Fruit fly (Drosophila melanogaster): ENCODE data around the gene Gapvd1.

Gene Gapvd1

dm6 chrX:11355708-11356174 is 30.6 kb downstream of the Gapvd1 start, which contains the start of gene dsh (continued):
- peak; percentile 19; the same call in 1 of the 3 replicates for TF ChIP-seq CG11560 (tag; IDR thresholded peaks at IDR 0.05)
- TF ChIP-seq phol (tag; optimal IDR thresholded peaks at IDR 0.05) = peak; percentile 3
- TF ChIP-seq ci (GFP tag; IDR thresholded peaks at IDR 0.05) = 0 out of 3 replicates have a peak, but pooled peaks have one; percentile 17
- TF ChIP-seq CG32532 (GFP tag; IDR thresholded peaks at IDR 0.05) = peak; percentile 37; the same call in 1 of the 2 replicates
- peak; percentile 34 for TF ChIP-seq Elba2 (GFP tag; optimal IDR thresholded peaks at IDR 0.05)
- no peak for TF ChIP-seq CG2678 (tag; optimal IDR thresholded peaks at IDR 0.05)
- no peak for TF ChIP-seq CG14965 (GFP tag; optimal IDR thresholded peaks at IDR 0.05; ENCODE audit: borderline replicate concordance)
- TF ChIP-seq CG14667 (GFP tag; IDR thresholded peaks at IDR 0.05) = no peak
- no peak for TF ChIP-seq tna (GFP tag; IDR thresholded peaks at IDR 0.05; ENCODE audit: partially characterized antibody)
- TF ChIP-seq nom (GFP tag; optimal IDR thresholded peaks at IDR 0.05) = peak; percentile 41
- peak; percentile 68 for TF ChIP-seq CG13287 (GFP tag; IDR thresholded peaks at IDR 0.05; ENCODE audit: partially characterized antibody)
- TF ChIP-seq Antp (GFP tag; optimal IDR thresholded peaks at IDR 0.05) = peak; percentile 37
- no peak for TF ChIP-seq zen (tag; optimal IDR thresholded peaks at IDR 0.05)
- peak; percentile 21 for TF ChIP-seq lilli (GFP tag; optimal IDR thresholded peaks at IDR 0.05)
- no peak for TF ChIP-seq tll (GFP tag; optimal IDR thresholded peaks at IDR 0.05)
- TF ChIP-seq CG2875 (GFP tag; optimal IDR thresholded peaks at IDR 0.05) = no peak
- no peak for TF ChIP-seq CG12744 (GFP tag; optimal IDR thresholded peaks at IDR 0.05)
- TF ChIP-seq CG10366 (GFP tag; IDR thresholded peaks at IDR 0.05) = no peak
- no peak for TF ChIP-seq nerfin-2 (GFP tag; IDR thresholded peaks at IDR 0.05; ENCODE audit: partially characterized antibody)
- no peak for TF ChIP-seq Gsc (GFP tag; IDR thresholded peaks at IDR 0.05)
- no peak for TF ChIP-seq CG1647 (GFP tag; optimal IDR thresholded peaks at IDR 0.05)
- no peak for TF ChIP-seq Mad (GFP tag; optimal IDR thresholded peaks at IDR 0.05)
- peak; percentile 34; the same call in 1 of the 2 replicates for TF ChIP-seq MBD-R2 (GFP tag; IDR thresholded peaks at IDR 0.05)
- TF ChIP-seq Dref (GFP tag; IDR thresholded peaks at IDR 0.05) = peak; percentile 61
- peak; percentile 82 for TF ChIP-seq gfzf (GFP tag; optimal IDR thresholded peaks at IDR 0.05)
- TF ChIP-seq pum (GFP tag; optimal IDR thresholded peaks at IDR 0.05) = no peak
- TF ChIP-seq CG16813 (GFP tag; IDR thresholded peaks at IDR 0.05; ENCODE audit: partially characterized antibody) = peak; percentile 45; the same call in 2 of the 3 replicates
- TF ChIP-seq Dp (GFP tag; optimal IDR thresholded peaks at IDR 0.05) = peak; percentile 60
- no peak for TF ChIP-seq H2.0 (GFP tag; IDR thresholded peaks at IDR 0.05)
- TF ChIP-seq Sin3A (optimal IDR thresholded peaks at IDR 0.05) = peak; percentile 48
- TF ChIP-seq amos (GFP tag; IDR thresholded peaks at IDR 0.05; ENCODE audit: partially characterized antibody) = peak; percentile 29; the same call in 1 of the 2 replicates
- peak; percentile 75 for TF ChIP-seq Dll (GFP tag; IDR thresholded peaks at IDR 0.05; ENCODE audit: partially characterized antibody)
- peak; percentile 51 for TF ChIP-seq CG12659 (GFP tag; optimal IDR thresholded peaks at IDR 0.05)
- TF ChIP-seq CG34422 (GFP tag; IDR thresholded peaks at IDR 0.05) = 0 out of 3 replicates have a peak, but pooled peaks have one; percentile 48
- TF ChIP-seq Optix (GFP tag; IDR thresholded peaks at IDR 0.05) = no peak
- TF ChIP-seq CG31441 (GFP tag; IDR thresholded peaks at IDR 0.05) = no peak
- no peak for TF ChIP-seq CG17361 (GFP tag; IDR thresholded peaks at IDR 0.05)

dm6 chrX:11356648-11357047 is 31.5 kb downstream of the Gapvd1 start:
- TF ChIP-seq mirr (GFP tag; optimal IDR thresholded peaks at IDR 0.05) = no peak
- no peak for TF ChIP-seq CG15601 (tag; optimal IDR thresholded peaks at IDR 0.05)
- peak; percentile 8 for TF ChIP-seq Med (GFP tag)
- TF ChIP-seq Dfd (GFP tag; optimal IDR thresholded peaks at IDR 0.05) = peak in 1 of 2 experiments; percentile 56
- TF ChIP-seq pho (GFP tag; optimal IDR thresholded peaks at IDR 0.05) = no peak

All from whole organism, embryonic.